Worm (Caenorhabditis elegans): ENCODE measurements around the gene lpr-4.

Gene lpr-4

DNA sequence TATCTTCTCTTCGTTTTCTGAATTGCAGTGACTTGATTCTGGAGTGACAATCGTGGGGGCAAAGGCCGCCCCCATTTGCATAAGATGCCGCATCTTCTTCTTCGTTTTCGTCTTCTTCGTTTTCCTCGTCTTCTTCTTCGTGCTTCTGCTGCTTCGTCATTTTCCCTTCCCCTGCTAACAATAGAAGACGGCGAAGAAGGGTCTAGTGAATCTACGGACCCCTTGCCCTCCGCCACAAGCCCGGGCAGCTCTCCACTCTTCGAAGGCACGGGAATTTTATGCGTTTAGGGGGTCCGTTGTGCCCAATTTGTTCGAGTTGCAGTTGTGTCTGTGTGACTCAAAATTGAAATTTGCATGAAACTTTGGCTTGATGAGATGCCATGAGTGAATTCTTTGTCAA, 33.1 kb upstream of the lpr-4 start:
- TF ChIP-seq sem-2 (GFP tag; optimal IDR thresholded peaks at IDR 0.05), result no peak
- no peak for TF ChIP-seq flh-1 (GFP tag; optimal IDR thresholded peaks at IDR 0.05)
- TF ChIP-seq ces-1 (GFP tag; optimal IDR thresholded peaks at IDR 0.05), result peak; percentile 68
- TF ChIP-seq sptf-1 (tag; optimal IDR thresholded peaks at IDR 0.05), result no peak
- TF ChIP-seq lsy-2 (tag; optimal IDR thresholded peaks at IDR 0.05), result no peak
- TF ChIP-seq ztf-11 (tag; optimal IDR thresholded peaks at IDR 0.05), result no peak
- TF ChIP-seq mep-1 (tag; optimal IDR thresholded peaks at IDR 0.05), result no peak
- no peak for TF ChIP-seq elt-3 (tag; optimal IDR thresholded peaks at IDR 0.05)

DNA sequence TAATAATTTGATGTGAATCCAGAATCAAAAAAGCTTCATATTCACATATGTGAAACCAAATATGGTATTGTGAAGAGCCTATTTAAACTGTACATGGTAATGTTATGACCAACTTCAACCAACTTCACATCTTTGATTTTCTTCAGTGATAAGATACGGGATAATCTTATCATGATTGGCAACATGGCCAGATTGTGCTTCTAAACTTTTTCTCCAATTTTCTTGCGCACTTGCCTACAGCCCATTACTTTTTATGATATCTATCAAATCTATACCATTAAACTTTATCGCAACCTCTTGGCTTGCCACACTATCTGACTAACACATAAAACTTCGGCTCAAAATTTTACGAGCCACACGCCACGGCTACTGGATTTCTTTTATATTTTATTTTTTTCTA, 32.5 kb upstream of the lpr-4 start:
- TF ChIP-seq snpc-4 (tag; optimal IDR thresholded peaks at IDR 0.05), result no peak
- no peak for TF ChIP-seq zip-8 (tag; optimal IDR thresholded peaks at IDR 0.05)
- no peak for TF ChIP-seq drap-1 (GFP tag; optimal IDR thresholded peaks at IDR 0.05)
- no peak for TF ChIP-seq nhr-28 (tag; optimal IDR thresholded peaks at IDR 0.05)
- no peak for TF ChIP-seq ces-1 (GFP tag; optimal IDR thresholded peaks at IDR 0.05)
- TF ChIP-seq elt-1 (tag; optimal IDR thresholded peaks at IDR 0.05; ENCODE audit: borderline replicate concordance, insufficient read depth), result no peak
- no peak for TF ChIP-seq ceh-39 (tag; optimal IDR thresholded peaks at IDR 0.05)
- no peak for TF ChIP-seq unc-39 (tag; optimal IDR thresholded peaks at IDR 0.05)

DNA sequence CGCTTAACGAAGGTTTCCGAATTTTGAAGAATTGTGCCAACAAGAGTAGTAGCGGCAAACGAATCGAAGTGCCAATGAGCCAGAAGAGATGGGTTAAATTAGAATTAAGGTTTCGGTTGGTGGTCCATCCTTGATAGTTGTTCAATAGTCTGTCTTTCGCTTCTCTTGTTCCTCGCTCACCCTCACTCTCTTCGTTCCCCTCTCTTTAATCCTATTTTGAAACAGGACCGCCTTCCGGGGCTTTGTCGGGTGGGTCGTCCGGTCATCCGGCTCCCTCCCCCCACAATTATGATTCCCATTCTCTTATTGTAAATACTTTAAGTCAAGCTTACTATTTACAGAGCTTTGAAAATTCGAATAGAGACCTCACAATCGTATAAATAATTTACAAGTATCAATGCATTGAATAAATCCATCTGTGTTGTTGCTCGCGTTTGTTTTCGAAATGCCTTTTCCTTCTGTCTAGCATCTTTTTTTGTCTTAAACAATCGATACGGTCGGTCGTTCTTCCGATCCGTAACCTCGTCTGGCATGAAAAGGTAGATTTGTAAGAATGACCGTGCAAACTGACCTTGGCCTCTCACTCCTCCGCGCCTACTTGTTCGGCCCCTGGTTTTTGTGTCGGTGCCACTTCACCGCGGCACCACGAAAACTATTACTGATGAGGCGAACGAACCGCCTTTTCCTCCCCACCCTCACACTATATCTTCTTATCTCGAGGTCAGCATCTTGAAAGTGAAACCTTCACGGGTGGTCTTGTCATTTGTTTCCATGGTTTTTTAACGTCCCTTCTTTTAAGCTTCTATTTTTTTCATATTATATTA, 31.6 kb upstream of the lpr-4 start:
- peak; percentile 41 for TF ChIP-seq mls-2 (tag; optimal IDR thresholded peaks at IDR 0.05)
- no peak for TF ChIP-seq ztf-11 (tag; optimal IDR thresholded peaks at IDR 0.05)
- peak; percentile 92 for TF ChIP-seq ces-1 (GFP tag; optimal IDR thresholded peaks at IDR 0.05)

DNA sequence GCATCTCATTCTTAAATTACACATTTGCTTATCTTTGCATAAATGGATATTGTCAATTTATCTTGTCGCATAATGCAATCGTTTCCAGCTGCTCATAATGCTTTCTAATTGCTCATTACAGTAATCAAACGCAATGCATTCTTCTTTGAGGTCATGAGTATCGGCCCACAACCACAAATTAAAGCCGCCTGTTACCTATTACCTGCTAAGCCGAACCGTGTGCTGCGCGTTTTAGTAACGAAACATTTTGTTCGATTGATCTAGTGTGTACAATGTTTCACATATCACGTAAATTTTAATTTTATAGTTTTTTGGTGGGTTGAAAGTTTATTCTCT, 31.0 kb upstream of the lpr-4 start:
- TF ChIP-seq ces-1 (GFP tag; optimal IDR thresholded peaks at IDR 0.05) (peak; percentile 48), nhr-12 (tag; optimal IDR thresholded peaks at IDR 0.05) (no peak)

DNA sequence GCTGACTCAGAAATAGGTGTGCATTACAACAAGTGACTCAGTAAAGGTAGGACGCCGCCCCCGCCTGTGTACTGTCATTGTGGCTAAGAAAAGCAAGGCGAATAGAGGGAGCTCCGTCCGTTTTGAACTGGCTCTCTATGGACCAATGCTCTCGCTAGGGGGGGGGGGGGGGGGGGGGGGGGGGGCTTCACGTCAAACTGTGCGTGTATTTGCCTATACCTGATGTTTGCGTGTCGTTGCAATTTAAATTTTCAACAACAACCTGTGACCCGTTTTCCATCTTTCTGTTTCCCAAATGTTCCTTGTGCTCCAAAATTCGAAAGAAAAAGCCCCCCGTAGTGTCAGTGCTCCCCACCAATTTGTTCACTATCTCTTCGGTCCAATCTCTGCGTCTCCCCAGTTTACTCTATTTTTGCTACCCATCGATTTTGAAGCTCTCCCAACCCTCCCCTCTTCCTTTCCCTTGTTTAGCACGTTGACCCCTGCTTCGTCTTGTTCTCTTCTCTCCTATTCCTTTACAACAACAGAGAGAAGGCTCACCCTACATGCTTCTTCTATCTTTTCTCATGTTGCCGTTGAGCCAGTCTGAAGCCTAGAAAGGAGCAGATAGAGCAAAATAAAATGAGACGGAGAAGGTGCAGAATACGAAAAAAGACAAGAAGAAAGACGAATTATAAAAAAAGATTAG, 30.4 kb upstream of the lpr-4 start:
- peak; percentile 78 for TF ChIP-seq ces-1 (GFP tag; optimal IDR thresholded peaks at IDR 0.05)
- peak; percentile 32 for TF ChIP-seq sptf-1 (tag; optimal IDR thresholded peaks at IDR 0.05)
- no peak for TF ChIP-seq lin-13 (tag; optimal IDR thresholded peaks at IDR 0.05)
- TF ChIP-seq mep-1 (tag; optimal IDR thresholded peaks at IDR 0.05), result peak; percentile 33
- TF ChIP-seq cnd-1 (tag; optimal IDR thresholded peaks at IDR 0.05), result peak; percentile 6
- no peak for TF ChIP-seq blmp-1 (tag; optimal IDR thresholded peaks at IDR 0.05)
- TF ChIP-seq mls-2 (tag; optimal IDR thresholded peaks at IDR 0.05), result peak; percentile 2
- TF ChIP-seq unc-120 (tag; optimal IDR thresholded peaks at IDR 0.05; ENCODE audit: poor library complexity, severe bottlenecking), result peak; percentile 56

DNA sequence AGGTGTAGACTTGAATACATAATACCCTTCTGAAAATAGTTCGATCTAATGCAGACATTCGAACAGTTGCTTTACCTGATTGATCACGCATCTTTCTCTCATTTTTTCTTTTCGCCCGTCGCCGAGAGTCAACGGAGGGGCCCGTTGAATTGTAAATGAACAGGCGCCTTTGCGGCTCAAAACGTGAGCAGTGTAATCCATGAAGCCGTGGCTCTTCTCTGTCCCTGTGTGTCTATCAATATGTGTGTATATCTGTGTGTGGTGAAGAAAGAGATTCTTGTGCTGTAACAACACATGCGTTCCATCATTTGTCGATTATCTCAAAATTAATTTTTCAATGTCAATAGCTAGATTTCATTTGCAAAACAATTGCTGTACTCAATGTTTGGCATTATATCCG, 29.4 kb upstream of the lpr-4 start:
- TF ChIP-seq unc-120 (tag; optimal IDR thresholded peaks at IDR 0.05; ENCODE audit: poor library complexity, severe bottlenecking), result peak; percentile 83
- no peak for TF ChIP-seq ceh-39 (tag; optimal IDR thresholded peaks at IDR 0.05)
- peak; percentile 88 for TF ChIP-seq unc-62 (GFP tag; optimal IDR thresholded peaks at IDR 0.05)
- TF ChIP-seq cnd-1 (tag; optimal IDR thresholded peaks at IDR 0.05), result no peak
- peak; percentile 11 for TF ChIP-seq M03D4.4 (tag; optimal IDR thresholded peaks at IDR 0.05)
- TF ChIP-seq hlh-1 (tag; optimal IDR thresholded peaks at IDR 0.05), result peak; percentile 98

DNA sequence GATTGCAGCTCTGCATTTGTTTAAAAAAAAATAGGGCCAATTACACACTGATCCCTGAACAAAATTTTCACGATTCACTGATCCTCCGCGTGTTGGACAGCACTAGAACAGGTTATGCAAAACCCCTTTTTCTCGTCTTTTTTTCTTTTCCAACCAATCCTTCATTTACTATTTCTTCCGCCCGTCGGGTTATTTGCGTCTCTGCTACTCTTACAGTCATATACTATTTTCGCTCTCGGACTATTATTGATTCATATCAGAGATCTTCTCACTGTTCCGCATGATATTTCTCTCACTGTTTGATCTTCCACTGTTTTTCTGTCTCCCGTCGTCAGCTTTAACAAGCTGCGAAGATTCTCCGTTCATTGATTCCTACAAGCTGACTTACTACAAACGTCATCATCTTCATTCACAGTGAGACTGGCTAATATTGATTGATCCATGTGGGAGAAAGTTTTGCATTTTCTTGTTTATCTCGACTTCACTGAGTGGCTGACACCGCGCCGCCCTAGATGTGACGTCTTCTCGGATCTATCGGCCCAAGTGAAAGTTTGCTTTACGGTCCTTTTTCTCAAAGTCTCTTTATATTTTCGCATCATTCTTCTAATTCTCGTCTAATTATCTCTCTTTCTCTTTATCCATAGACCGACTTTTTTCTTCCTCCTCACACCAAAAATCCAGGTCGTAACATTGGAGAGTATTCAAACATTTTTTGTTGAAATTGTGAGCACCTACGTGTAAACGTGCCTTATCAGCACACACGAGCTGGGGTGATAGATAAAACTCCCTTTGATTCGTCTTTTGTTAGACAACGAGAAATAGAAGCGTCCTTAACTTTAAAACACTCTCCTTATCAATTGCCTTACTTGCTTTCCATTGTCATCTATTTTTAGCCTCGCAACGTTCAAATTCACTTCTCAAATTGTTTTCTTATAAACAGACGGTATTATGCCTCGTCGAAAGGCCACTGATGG, 28.5 kb upstream of the lpr-4 start:
- TF ChIP-seq elt-1 (tag; optimal IDR thresholded peaks at IDR 0.05; ENCODE audit: borderline replicate concordance, insufficient read depth) (peak; percentile 48), blmp-1 (tag; optimal IDR thresholded peaks at IDR 0.05) (peak; percentile 76), snpc-4 (tag; optimal IDR thresholded peaks at IDR 0.05) (no peak), ham-2 (GFP tag; optimal IDR thresholded peaks at IDR 0.05) (peak; percentile 85)

All from whole organism, mixed stage, embryonic.